Worm (Caenorhabditis elegans) whole organism, L4 larva: ENCODE measurements around the gene T09A5.15.

ENCODE experiments used
- F26F4.8 ChIP-seq: fragments of 200-800 bp; sonication (Bioruptor generic); conservative IDR thresholded peaks from 2 replicates; pipeline ENCODE4 v1.3.6; 2022; ENCODE audit warnings: missing genetic modification characterization, missing compliant biosample characterization
- F37D6.2 ChIP-seq: sonication (generic microtip); optimal IDR thresholded peaks from 2 replicates; lab custom pipeline; 2016; ENCODE audit warnings: mild to moderate bottlenecking, missing genetic modification characterization, missing compliant biosample characterization
- F49E8.2 ChIP-seq: sonication (generic microtip); optimal IDR thresholded peaks from 2 replicates; lab custom pipeline; 2016; ENCODE audit warnings: missing compliant biosample characterization, mild to moderate bottlenecking, missing genetic modification characterization, borderline replicate concordance
- Y5F2A.4 ChIP-seq: fragments of 200-800 bp; sonication (Bioruptor generic); optimal IDR thresholded peaks from 2 replicates; lab custom pipeline; 2018; ENCODE audit warnings: mild to moderate bottlenecking, missing genetic modification characterization, missing compliant biosample characterization
- Y75B8A.6 ChIP-seq: fragments of 200-800 bp; sonication (Bioruptor generic); IDR thresholded peaks from 2 replicates; pipeline ENCODE4 v1.3.6; 2022; ENCODE audit warnings: missing genetic modification reagents, missing genetic modification characterization, missing compliant biosample characterization
- ZK546.5 ChIP-seq, 2 experiments: sonication (generic microtip); optimal IDR thresholded peaks; 2 replicates each; lab custom pipeline; 2017; ENCODE audit warnings: missing biosample characterization in 2 of 2, missing genetic modification characterization in 2 of 2
- aha-1 ChIP-seq: fragments of 150-350 bp; peaks from one replicate; lab custom pipeline; 2014; ENCODE audit warnings: missing biosample characterization, missing genetic modification characterization
- ama-1 ChIP-seq: fragments of 150-350 bp; optimal IDR thresholded peaks from 2 replicates; lab custom pipeline; 2014; ENCODE audit warnings: inconsistent platforms, mixed read lengths
- attf-4 ChIP-seq: sonication (generic microtip); optimal IDR thresholded peaks from 3 replicates; lab custom pipeline; 2017; ENCODE audit warnings: missing biosample characterization, missing genetic modification characterization
- ceh-28 ChIP-seq: fragments of 150-350 bp; optimal IDR thresholded peaks from 2 replicates; lab custom pipeline; 2014; ENCODE audit warnings: missing biosample characterization, missing genetic modification reagents, missing genetic modification characterization
- ceh-32 ChIP-seq: sonication (generic microtip); optimal IDR thresholded peaks from 2 replicates; lab custom pipeline; 2016; ENCODE audit warnings: mild to moderate bottlenecking, missing genetic modification characterization, missing compliant biosample characterization; ENCODE audit not compliant: poor library complexity
- ceh-62 ChIP-seq: sonication (generic microtip); optimal IDR thresholded peaks from 2 replicates; lab custom pipeline; 2017; ENCODE audit warnings: missing biosample characterization, missing genetic modification characterization
- daf-16 ChIP-seq, 3 experiments: sonication (generic microtip); optimal IDR thresholded peaks; 2 replicates each; lab custom pipeline; 2016 to 2017; ENCODE audit warnings: missing genetic modification characterization in 3 of 3, missing genetic modification reagents in 3 of 3, mild to moderate bottlenecking in 2 of 3, missing compliant biosample characterization in 2 of 3, missing biosample characterization in 1 of 3, moderate library complexity in 1 of 3
- dmd-6 ChIP-seq: fragments of 200-800 bp; sonication (Bioruptor generic); IDR thresholded peaks from 2 replicates; pipeline ENCODE4 v1.3.6; 2022; ENCODE audit warnings: missing genetic modification reagents, missing genetic modification characterization, missing compliant biosample characterization
- dmd-8 ChIP-seq: fragments of 200-800 bp; sonication (Bioruptor generic); IDR thresholded peaks from 2 replicates; pipeline ENCODE4 v1.3.6; 2022; ENCODE audit warnings: missing genetic modification characterization, missing compliant biosample characterization
- dmd-9 ChIP-seq: fragments of 200-800 bp; sonication (Bioruptor generic); IDR thresholded peaks from 2 replicates; pipeline ENCODE4 v1.3.6; 2022; ENCODE audit warnings: missing genetic modification reagents, missing genetic modification characterization, missing compliant biosample characterization
- duxl-1 ChIP-seq: sonication (generic microtip); optimal IDR thresholded peaks from 2 replicates; lab custom pipeline; 2016; ENCODE audit warnings: mild to moderate bottlenecking, missing genetic modification characterization, moderate library complexity, missing compliant biosample characterization; ENCODE audit not compliant: poor library complexity
- dve-1 ChIP-seq: sonication (generic microtip); optimal IDR thresholded peaks from 2 replicates; lab custom pipeline; 2017; ENCODE audit warnings: antibody characterized with exemption, mild to moderate bottlenecking, missing genetic modification characterization, missing compliant biosample characterization; ENCODE audit not compliant: insufficient read depth
- egl-43 ChIP-seq: fragments of 200-800 bp; sonication (Bioruptor generic); IDR thresholded peaks from 2 replicates; pipeline ENCODE4 v1.3.6; 2022; ENCODE audit warnings: missing genetic modification reagents, missing genetic modification characterization, missing compliant biosample characterization
- fos-1 ChIP-seq: fragments of 150-350 bp; optimal IDR thresholded peaks from 2 replicates; lab custom pipeline; 2014; ENCODE audit warnings: missing biosample characterization, missing genetic modification characterization
- hif-1 ChIP-seq, 2 experiments: sonication (generic microtip); optimal IDR thresholded peaks; 2 replicates each; lab custom pipeline; 2016 to 2017; ENCODE audit warnings: missing compliant biosample characterization in 2 of 2, missing genetic modification characterization in 2 of 2, missing genetic modification reagents in 2 of 2, missing genotype in 2 of 2, mild to moderate bottlenecking in 1 of 2
- hlh-11 ChIP-seq: fragments of 200-800 bp; sonication (Bioruptor generic); optimal IDR thresholded peaks from 2 replicates; lab custom pipeline; 2018; ENCODE audit warnings: mild to moderate bottlenecking, missing genetic modification characterization, missing compliant biosample characterization
- jun-1 ChIP-seq: fragments of 150-350 bp; optimal IDR thresholded peaks from 2 replicates; lab custom pipeline; 2014; ENCODE audit warnings: missing biosample characterization, missing genetic modification reagents, missing genetic modification characterization
- lir-3 ChIP-seq: sonication (generic microtip); optimal IDR thresholded peaks from 2 replicates; lab custom pipeline; 2016; ENCODE audit warnings: mild to moderate bottlenecking, missing genetic modification characterization, missing compliant biosample characterization
- lsy-2 ChIP-seq, 2 experiments: fragments of 150-350 bp in 1 of 2; sonication (generic microtip) in 1 of 2; optimal IDR thresholded peaks; 2 replicates each; lab custom pipeline; 2014 to 2017; ENCODE audit warnings: missing biosample characterization in 2 of 2, missing genetic modification characterization in 2 of 2
- mdl-1 ChIP-seq, 2 experiments: fragments of 150-350 bp in 1 of 2; sonication (generic microtip) in 1 of 2; optimal IDR thresholded peaks; 2 replicates each; lab custom pipeline; 2014 to 2017; ENCODE audit warnings: missing biosample characterization in 2 of 2, missing genetic modification characterization in 2 of 2
- mdt-29 ChIP-seq: fragments of 200-800 bp; sonication (Bioruptor generic); IDR thresholded peaks from 2 replicates; pipeline ENCODE4 v1.3.6; 2022; ENCODE audit warnings: missing genetic modification reagents, missing genetic modification characterization, missing compliant biosample characterization
- mep-1 ChIP-seq: fragments of 150-350 bp; sonication (generic microtip); optimal IDR thresholded peaks from 3 replicates; lab custom pipeline; 2014; ENCODE audit warnings: missing biosample characterization, missing genetic modification characterization
- mes-2 ChIP-seq: sonication (generic microtip); optimal IDR thresholded peaks from 2 replicates; lab custom pipeline; 2016; ENCODE audit warnings: missing genotype, mild to moderate bottlenecking, missing genetic modification characterization, missing compliant biosample characterization; ENCODE audit not compliant: poor library complexity, severe bottlenecking
- nhr-10 ChIP-seq: fragments of 150-350 bp; optimal IDR thresholded peaks from 2 replicates; lab custom pipeline; 2014; ENCODE audit warnings: missing biosample characterization, missing genetic modification characterization
- nhr-111 ChIP-seq: fragments of 200-800 bp; sonication (Bioruptor generic); optimal IDR thresholded peaks from 2 replicates; lab custom pipeline; 2018; ENCODE audit warnings: mild to moderate bottlenecking, missing genetic modification characterization, missing compliant biosample characterization
- nhr-28 ChIP-seq: fragments of 150-350 bp; optimal IDR thresholded peaks from 2 replicates; lab custom pipeline; 2014; ENCODE audit warnings: missing biosample characterization, missing genetic modification characterization
- nhr-6 ChIP-seq: fragments of 150-350 bp; optimal IDR thresholded peaks from 2 replicates; lab custom pipeline; 2014; ENCODE audit warnings: missing biosample characterization, missing genetic modification characterization
- pha-4 ChIP-seq, 2 experiments: fragments of 150-350 bp in 1 of 2; fragments of 200-800 bp in 1 of 2; sonication (Bioruptor generic) in 1 of 2; IDR thresholded peaks in 1 of 2; optimal IDR thresholded peaks in 1 of 2; 2 replicates each; pipeline versions ENCODE4 v1.3.6 to Lab custom; 2014 to 2022; ENCODE audit warnings: missing genetic modification characterization in 2 of 2, missing genetic modification reagents in 2 of 2, missing biosample characterization in 1 of 2, missing compliant biosample characterization in 1 of 2
- saeg-2 ChIP-seq: fragments of 200-800 bp; sonication (Bioruptor generic); IDR thresholded peaks from 2 replicates; pipeline ENCODE4 v1.3.6; 2022; ENCODE audit warnings: missing genetic modification reagents, missing genetic modification characterization, missing compliant biosample characterization
- sdz-12 ChIP-seq: fragments of 200-800 bp; sonication (Bioruptor generic); optimal IDR thresholded peaks from 2 replicates; lab custom pipeline; 2018; ENCODE audit warnings: mild to moderate bottlenecking, missing genetic modification characterization, missing compliant biosample characterization
- set-16 ChIP-seq: fragments of 200-800 bp; sonication (Bioruptor generic); IDR thresholded peaks from 2 replicates; pipeline ENCODE4 v1.3.6; 2022; ENCODE audit warnings: missing genetic modification reagents, missing genetic modification characterization, missing compliant biosample characterization
- skn-1 ChIP-seq: fragments of 150-350 bp; optimal IDR thresholded peaks from 2 replicates; lab custom pipeline; 2014; ENCODE audit warnings: missing biosample characterization, missing genetic modification characterization
- snpc-1.2 ChIP-seq: fragments of 200-800 bp; sonication (Bioruptor generic); IDR thresholded peaks from 2 replicates; pipeline ENCODE4 v1.3.6; 2022; ENCODE audit warnings: missing genetic modification reagents, missing genetic modification characterization, missing compliant biosample characterization
- unc-62 ChIP-seq, 3 experiments: fragments of 150-350 bp in 1 of 3; sonication (generic microtip); optimal IDR thresholded peaks in 2 of 3; peaks in 1 of 3; 1 replicate in 1 of 3; 2 replicates in 2 of 3; lab custom pipeline; 2014 to 2017; ENCODE audit warnings: missing biosample characterization in 3 of 3, missing genetic modification characterization in 3 of 3, missing genetic modification reagents in 3 of 3, missing genotype in 1 of 3
- zfp-2 ChIP-seq: sonication (generic microtip); optimal IDR thresholded peaks from 2 replicates; lab custom pipeline; 2016; ENCODE audit warnings: mild to moderate bottlenecking, missing genetic modification characterization, missing compliant biosample characterization
- zfp-3 ChIP-seq: fragments of 200-800 bp; sonication (Bioruptor generic); conservative IDR thresholded peaks from 2 replicates; pipeline ENCODE4 v1.3.6; 2022; ENCODE audit warnings: missing genetic modification reagents, missing genetic modification characterization, missing compliant biosample characterization
- zip-2 ChIP-seq: fragments of 150-350 bp; optimal IDR thresholded peaks from 2 replicates; lab custom pipeline; 2014; ENCODE audit warnings: missing biosample characterization, missing genetic modification characterization

Gene T09A5.15

ce11 chrII:7808950-7809349, 48.8 kb upstream of the T09A5.15 start (continued):
- TF ChIP-seq daf-16 (GFP tag; optimal IDR thresholded peaks at IDR 0.05; lab: Kevin White, UChicago) (peak in 1 of 2 experiments; percentile 27), daf-16 (tag; optimal IDR thresholded peaks at IDR 0.05; lab: Kevin White, UChicago) (peak; percentile 42), zfp-3 (no peak), hif-1 (tag; optimal IDR thresholded peaks at IDR 0.05; lab: Kevin White, UChicago) (no peak), ceh-32 (tag; lab: Kevin White, UChicago) (no peak), zip-2 (no peak), nhr-111 (GFP tag; lab: Kevin White, UChicago) (no peak), ceh-28 (tag; lab: Kevin White, UChicago) (no peak), lir-3 (tag; lab: Kevin White, UChicago) (no peak), F49E8.2 (tag; lab: Kevin White, UChicago) (no peak), nhr-10 (tag; lab: Kevin White, UChicago) (no peak), ZK546.5 (tag; optimal IDR thresholded peaks at IDR 0.05; lab: Kevin White, UChicago) (no peak), mdl-1 (tag; optimal IDR thresholded peaks at IDR 0.05; lab: Kevin White, UChicago) (peak in 1 of 2 experiments; percentile 31), Y75B8A.6 (GFP tag; lab: Robert Waterston, UW) (no peak), unc-62 (GFP tag; optimal IDR thresholded peaks at IDR 0.05 in 1 of 2; lab: Kevin White, UChicago) (peak in 1 of 2 experiments; percentile 93), unc-62 (tag; optimal IDR thresholded peaks at IDR 0.05; lab: Kevin White, UChicago) (no peak), saeg-2 (GFP tag; lab: Robert Waterston, UW) (no peak), ama-1 (lab: Kevin White, UChicago) (no peak), set-16 (no peak; the same call in 1 of the 2 replicates), dmd-8 (no peak), dmd-6 (peak; percentile 86), sdz-12 (GFP tag; lab: Kevin White, UChicago) (no peak)

- TF ChIP-seq set-16 (no peak), F26F4.8 (no peak), Y5F2A.4 (no peak), skn-1 (tag; lab: Kevin White, UChicago) (no peak), aha-1 (tag; lab: Kevin White, UChicago) (no peak), mdt-29 (no peak), dmd-9 (no peak), ceh-62 (tag; lab: Kevin White, UChicago) (no peak), snpc-1.2 (no peak), egl-43 (no peak), jun-1 (tag; lab: Kevin White, UChicago) (no peak), ZK546.5 (tag; optimal IDR thresholded peaks at IDR 0.05; lab: Kevin White, UChicago) (no peak), mep-1 (tag; lab: Kevin White, UChicago) (no peak), Y75B8A.6 (GFP tag; lab: Robert Waterston, UW) (no peak), lsy-2 (tag; optimal IDR thresholded peaks at IDR 0.05; lab: Kevin White, UChicago) (no peak)
These were observed 48.3 kb upstream of the T09A5.15 start for ce11 chrII:7809358-7809914.

ce11 chrII:7810162-7810868, 47.4 kb upstream of the T09A5.15 start:
- TF ChIP-seq lsy-2 (tag; optimal IDR thresholded peaks at IDR 0.05; lab: Kevin White, UChicago) (peak in 1 of 2 experiments; percentile 45), F37D6.2 (tag; lab: Kevin White, UChicago) (no peak), attf-4 (tag; lab: Kevin White, UChicago) (peak; percentile 11), dve-1 (tag; lab: Kevin White, UChicago) (peak; percentile 16), mes-2 (tag; lab: Kevin White, UChicago) (peak; percentile 20), nhr-6 (peak; percentile 70), aha-1 (tag; lab: Kevin White, UChicago) (peak; percentile 8), nhr-28 (tag; lab: Kevin White, UChicago) (peak; percentile 19), saeg-2 (GFP tag; lab: Robert Waterston, UW) (no peak), duxl-1 (tag; lab: Kevin White, UChicago) (peak; percentile 29), hlh-11 (peak; percentile 7), pha-4 (GFP tag; IDR thresholded peaks at IDR 0.05; lab: Robert Waterston, UW) (no peak), pha-4 (tag; optimal IDR thresholded peaks at IDR 0.05; lab: Kevin White, UChicago) (peak; percentile 66), unc-62 (GFP tag; optimal IDR thresholded peaks at IDR 0.05 in 1 of 2; lab: Kevin White, UChicago) (peak in 1 of 2 experiments; percentile 37), unc-62 (tag; optimal IDR thresholded peaks at IDR 0.05; lab: Kevin White, UChicago) (no peak), fos-1 (tag; lab: Kevin White, UChicago) (no peak), zfp-2 (no peak)
- TF ChIP-seq, all 104 proteins: peak for 11
